Fruit fly (Drosophila melanogaster) whole organism, prepupa: ENCODE data around the gene CG7739.

Experiments used
- CG10669 ChIP-seq: fragments of 200-800 bp; sonication (Bioruptor generic); optimal IDR thresholded peaks from 3 replicates; lab custom pipeline; 2018; ENCODE audit warnings: missing biosample characterization, mild to moderate bottlenecking, missing genetic modification characterization, moderate library complexity
- CG3032 ChIP-seq: fragments of 200-800 bp; optimal IDR thresholded peaks from 2 replicates; lab custom pipeline; 2019; ENCODE audit warnings: missing biosample characterization, mild to moderate bottlenecking, missing genetic modification characterization, moderate library complexity
- CG6276 ChIP-seq: fragments of 200-800 bp; sonication (Bioruptor generic); optimal IDR thresholded peaks from 2 replicates; lab custom pipeline; 2017; ENCODE audit warnings: missing biosample characterization, mild to moderate bottlenecking, missing genetic modification characterization
- Eip78C ChIP-seq: fragments of 200-800 bp; sonication (Bioruptor generic); peaks from one replicate; lab custom pipeline; 2016; ENCODE audit warnings: missing biosample characterization, missing genetic modification characterization
- Ets21C ChIP-seq: fragments of 200-800 bp; sonication (Bioruptor generic); optimal IDR thresholded peaks from 3 replicates; lab custom pipeline; 2016; ENCODE audit warnings: missing biosample characterization, missing genetic modification characterization
- OdsH ChIP-seq: fragments of 200-800 bp; sonication (Bioruptor generic); optimal IDR thresholded peaks from 3 replicates; lab custom pipeline; 2016; ENCODE audit warnings: missing biosample characterization, missing genetic modification characterization
- cyc ChIP-seq: fragments of 200-800 bp; sonication (Bioruptor generic); optimal IDR thresholded peaks from 3 replicates; lab custom pipeline; 2016; ENCODE audit warnings: missing biosample characterization, missing genetic modification characterization
- eg ChIP-seq: fragments of 200-800 bp; sonication (Bioruptor generic); IDR thresholded peaks from 3 replicates; pipeline ENCODE4 v1.3.6; 2022; ENCODE audit warnings: missing biosample characterization, missing genetic modification characterization
- svp ChIP-seq: fragments of 200-800 bp; sonication (Bioruptor generic); peaks from one replicate; lab custom pipeline; 2016; ENCODE audit warnings: missing biosample characterization, missing genetic modification characterization

- TF ChIP-seq CG3032 (tag; lab: Kevin White, UChicago): no peak
- no peak for TF ChIP-seq CG10669 (GFP tag; lab: Kevin White, UChicago)
- TF ChIP-seq cyc (GFP tag; lab: Kevin White, UChicago): no peak
- TF ChIP-seq Ets21C: no peak
- TF ChIP-seq CG6276 (GFP tag; lab: Kevin White, UChicago): no peak
- no peak for TF ChIP-seq OdsH (GFP tag; lab: Kevin White, UChicago)
- no peak for TF ChIP-seq eg (GFP tag; lab: Robert Waterston, UW)
- no peak for TF ChIP-seq svp (GFP tag; lab: Kevin White, UChicago)
- TF ChIP-seq Eip78C: no peak
These were observed 37.2 kb upstream of the CG7739 start for dm6 chr3L:15600051-15600450.
